Worm (Caenorhabditis elegans) whole organism, young adult: ENCODE results near the gene act-5.

Source experiments
- B0035.1 ChIP-seq: sonication (generic microtip); optimal IDR thresholded peaks from 2 replicates; lab custom pipeline; 2016; ENCODE audit warnings: missing genetic modification characterization, mild to moderate bottlenecking, missing compliant biosample characterization, missing genotype, missing genetic modification reagents
- F39B2.1 ChIP-seq: fragments of 200-800 bp; sonication (Bioruptor generic); IDR thresholded peaks from 2 replicates; pipeline ENCODE4 v1.3.6; 2022; ENCODE audit warnings: missing genetic modification reagents, missing genetic modification characterization, missing compliant biosample characterization
- F49E8.2 ChIP-seq: sonication (generic microtip); optimal IDR thresholded peaks from 3 replicates; lab custom pipeline; 2017; ENCODE audit warnings: missing genetic modification characterization, mild to moderate bottlenecking, missing compliant biosample characterization, antibody characterized with exemption, moderate library complexity; ENCODE audit not compliant: insufficient read depth
- F52B5.7 ChIP-seq: sonication (generic microtip); optimal IDR thresholded peaks from 2 replicates; lab custom pipeline; 2016; ENCODE audit warnings: mild to moderate bottlenecking, missing genetic modification characterization, missing compliant biosample characterization
- F57C9.4 ChIP-seq: sonication (generic microtip); optimal IDR thresholded peaks from 2 replicates; lab custom pipeline; 2017; ENCODE audit warnings: mild to moderate bottlenecking, missing genetic modification characterization, missing compliant biosample characterization
- K11D2.4 ChIP-seq: fragments of 200-800 bp; sonication (Bioruptor generic); IDR thresholded peaks from 2 replicates; pipeline ENCODE4 v1.3.6; 2022; ENCODE audit warnings: missing genetic modification reagents, missing genetic modification characterization, missing compliant biosample characterization
- aptf-2 ChIP-seq: fragments of 200-800 bp; sonication (Bioruptor generic); conservative IDR thresholded peaks from 2 replicates; pipeline ENCODE4 v1.3.6; 2022; ENCODE audit warnings: missing genetic modification reagents, missing genetic modification characterization, missing compliant biosample characterization
- bed-1 ChIP-seq: fragments of 200-800 bp; sonication (Bioruptor generic); IDR thresholded peaks from 2 replicates; pipeline ENCODE4 v1.3.6; 2022; ENCODE audit warnings: missing genetic modification reagents, missing genetic modification characterization, missing compliant biosample characterization
- ccch-3 ChIP-seq: fragments of 200-800 bp; sonication (Bioruptor generic); optimal IDR thresholded peaks from 2 replicates; lab custom pipeline; 2018; ENCODE audit warnings: mild to moderate bottlenecking, missing genetic modification characterization, missing compliant biosample characterization
- ceh-100 ChIP-seq: fragments of 200-800 bp; sonication (Bioruptor generic); IDR thresholded peaks from 2 replicates; pipeline ENCODE4 v1.3.6; 2022; ENCODE audit warnings: missing genetic modification reagents, missing genetic modification characterization, missing compliant biosample characterization
- dox-1 ChIP-seq: fragments of 200-800 bp; sonication (Bioruptor generic); IDR thresholded peaks from 2 replicates; pipeline ENCODE4 v1.3.6; 2022; ENCODE audit warnings: missing genetic modification reagents, missing genetic modification characterization, missing compliant biosample characterization
- dpff-1 ChIP-seq: sonication (generic microtip); optimal IDR thresholded peaks from 2 replicates; lab custom pipeline; 2017; ENCODE audit warnings: mild to moderate bottlenecking, missing genetic modification characterization, missing compliant biosample characterization
- egl-44 ChIP-seq: fragments of 200-800 bp; sonication (Bioruptor generic); IDR thresholded peaks from 2 replicates; pipeline ENCODE4 v1.3.6; 2022; ENCODE audit warnings: missing genetic modification reagents, missing genetic modification characterization, missing compliant biosample characterization
- egrh-3 ChIP-seq: fragments of 200-800 bp; sonication (Bioruptor generic); IDR thresholded peaks from 2 replicates; pipeline ENCODE4 v1.3.6; 2022; ENCODE audit warnings: missing genetic modification reagents, missing genetic modification characterization, missing compliant biosample characterization
- ets-4 ChIP-seq: fragments of 200-800 bp; sonication (Bioruptor generic); optimal IDR thresholded peaks from 2 replicates; lab custom pipeline; 2018; ENCODE audit warnings: mild to moderate bottlenecking, missing genetic modification characterization, missing compliant biosample characterization
- fkh-3 ChIP-seq: sonication (generic microtip); optimal IDR thresholded peaks from 2 replicates; lab custom pipeline; 2016; ENCODE audit warnings: mild to moderate bottlenecking, missing genetic modification characterization, missing compliant biosample characterization
- hmg-1.2 ChIP-seq: fragments of 200-800 bp; sonication (Bioruptor generic); IDR thresholded peaks from 2 replicates; pipeline ENCODE4 v1.3.6; 2022; ENCODE audit warnings: missing genetic modification reagents, missing genetic modification characterization, missing compliant biosample characterization
- hmg-20 ChIP-seq: fragments of 200-800 bp; sonication (Bioruptor generic); IDR thresholded peaks from 2 replicates; pipeline ENCODE4 v1.3.6; 2022; ENCODE audit warnings: missing genetic modification reagents, missing genetic modification characterization, missing compliant biosample characterization
- hsf-1 ChIP-seq: fragments of 200-800 bp; sonication (Bioruptor generic); IDR thresholded peaks from 2 replicates; pipeline ENCODE4 v1.3.6; 2022; ENCODE audit warnings: missing genetic modification reagents, missing genetic modification characterization, missing compliant biosample characterization
- let-526 ChIP-seq: fragments of 200-800 bp; sonication (Bioruptor generic); IDR thresholded peaks from 2 replicates; pipeline ENCODE4 v1.3.6; 2022; ENCODE audit warnings: missing genetic modification reagents, missing genetic modification characterization, missing compliant biosample characterization
- lin-40 ChIP-seq: sonication (generic microtip); optimal IDR thresholded peaks from 2 replicates; lab custom pipeline; 2016; ENCODE audit warnings: missing genetic modification characterization, mild to moderate bottlenecking, missing compliant biosample characterization, missing genotype, missing genetic modification reagents
- madf-10 ChIP-seq: sonication (generic microtip); optimal IDR thresholded peaks from 2 replicates; lab custom pipeline; 2016; ENCODE audit warnings: mild to moderate bottlenecking, missing genetic modification characterization, missing compliant biosample characterization
- mcd-1 ChIP-seq: fragments of 200-800 bp; sonication (Bioruptor generic); IDR thresholded peaks from 2 replicates; pipeline ENCODE4 v1.3.6; 2022; ENCODE audit warnings: missing genetic modification reagents, missing genetic modification characterization, missing compliant biosample characterization
- mxl-1 ChIP-seq: sonication (generic microtip); optimal IDR thresholded peaks from 2 replicates; lab custom pipeline; 2016; ENCODE audit warnings: missing genetic modification characterization, missing compliant biosample characterization
- nhr-27 ChIP-seq: fragments of 200-800 bp; sonication (Bioruptor generic); optimal IDR thresholded peaks from 2 replicates; lab custom pipeline; 2018; ENCODE audit warnings: mild to moderate bottlenecking, missing genetic modification characterization, moderate library complexity, missing compliant biosample characterization
- pha-4 ChIP-seq: fragments of 150-350 bp; sonication (generic microtip); optimal IDR thresholded peaks from 2 replicates; lab custom pipeline; 2014; ENCODE audit warnings: missing biosample characterization, missing genetic modification reagents, missing genetic modification characterization
- rec-8 ChIP-seq, 2 experiments: sonication (generic microtip); optimal IDR thresholded peaks; 2 replicates each; lab custom pipeline; 2016; ENCODE audit warnings: mild to moderate bottlenecking in 2 of 2, missing genetic modification characterization in 2 of 2, missing genetic modification reagents in 2 of 2, missing genotype in 2 of 2, missing biosample characterization in 1 of 2, missing compliant biosample characterization in 1 of 2, moderate library complexity in 1 of 2
- snpc-3.4 ChIP-seq: sonication (generic microtip); optimal IDR thresholded peaks from 2 replicates; lab custom pipeline; 2017; ENCODE audit warnings: missing genetic modification characterization, mild to moderate bottlenecking, missing compliant biosample characterization, antibody characterized with exemption, moderate library complexity, missing genotype, missing genetic modification reagents
- tbp1 ChIP-seq: fragments of 200-800 bp; sonication (Bioruptor generic); optimal IDR thresholded peaks from 2 replicates; lab custom pipeline; 2018; ENCODE audit warnings: mild to moderate bottlenecking, missing genetic modification characterization, missing compliant biosample characterization
- tbx-9 ChIP-seq: sonication (generic microtip); optimal IDR thresholded peaks from 2 replicates; lab custom pipeline; 2016; ENCODE audit warnings: borderline replicate concordance, missing genetic modification characterization, inconsistent platforms, missing compliant biosample characterization
- zfh-2 ChIP-seq: fragments of 200-800 bp; sonication (Bioruptor generic); conservative IDR thresholded peaks from 2 replicates; pipeline ENCODE4 v1.3.6; 2022; ENCODE audit warnings: missing genetic modification reagents, missing genetic modification characterization, missing compliant biosample characterization
- zim-3 ChIP-seq: sonication (generic microtip); optimal IDR thresholded peaks from 2 replicates; lab custom pipeline; 2017; ENCODE audit warnings: mild to moderate bottlenecking, missing genetic modification characterization, moderate library complexity, missing compliant biosample characterization
- ztf-18 ChIP-seq: sonication (generic microtip); optimal IDR thresholded peaks from 2 replicates; lab custom pipeline; 2016; ENCODE audit warnings: missing genotype, mild to moderate bottlenecking, missing genetic modification characterization, missing compliant biosample characterization
- ztf-28 ChIP-seq: fragments of 200-800 bp; sonication (Bioruptor generic); IDR thresholded peaks from 2 replicates; pipeline ENCODE4 v1.3.6; 2022; ENCODE audit warnings: missing genetic modification reagents, missing genetic modification characterization, missing compliant biosample characterization
- ztf-3 ChIP-seq: fragments of 200-800 bp; sonication (Bioruptor generic); optimal IDR thresholded peaks from 2 replicates; lab custom pipeline; 2018; ENCODE audit warnings: mild to moderate bottlenecking, missing genetic modification characterization, missing compliant biosample characterization

act-5 gene

ce11 chrIII:13654950-13655349, 49.1 kb upstream of the act-5 start:
- no peak for TF ChIP-seq pha-4 (tag; lab: Kevin White, UChicago)
- TF ChIP-seq zfh-2 (GFP tag; lab: Robert Waterston, UW), result peak; percentile 88
- TF ChIP-seq dpff-1 (tag; lab: Kevin White, UChicago), result no peak
- no peak for TF ChIP-seq ztf-18 (tag; lab: Kevin White, UChicago)
- TF ChIP-seq madf-10 (tag; lab: Kevin White, UChicago), result no peak
- no peak for TF ChIP-seq snpc-3.4 (tag; lab: Kevin White, UChicago)
- no peak for TF ChIP-seq B0035.1 (tag; lab: Kevin White, UChicago)
- no peak for TF ChIP-seq F39B2.1 (GFP tag; lab: Robert Waterston, UW)
- no peak for TF ChIP-seq nhr-27 (tag; lab: Kevin White, UChicago)
- TF ChIP-seq egl-44, result 0 out of 2 replicates have a peak, but pooled peaks have one; percentile 17
- TF ChIP-seq let-526, result no peak
- no peak for TF ChIP-seq hmg-20 (GFP tag; lab: Robert Waterston, UW)
- no peak for TF ChIP-seq hmg-1.2
- no peak for TF ChIP-seq ccch-3
- TF ChIP-seq lin-40 (tag; lab: Kevin White, UChicago), result no peak
- no peak for TF ChIP-seq K11D2.4 (GFP tag; lab: Robert Waterston, UW)
- no peak for TF ChIP-seq ztf-3 (GFP tag; lab: Kevin White, UChicago)
- no peak for TF ChIP-seq ets-4 (GFP tag; lab: Kevin White, UChicago)
- no peak for TF ChIP-seq fkh-3
- 0 out of 2 replicates have a peak, but pooled peaks have one; percentile 18 for TF ChIP-seq hsf-1 (GFP tag; lab: Robert Waterston, UW)
- TF ChIP-seq mcd-1 (GFP tag; lab: Robert Waterston, UW), result no peak
- TF ChIP-seq bed-1, result no peak
- peak; percentile 28; the same call in 1 of the 2 replicates for TF ChIP-seq egrh-3 (GFP tag; lab: Robert Waterston, UW)
- no peak for TF ChIP-seq rec-8 (tag; optimal IDR thresholded peaks at IDR 0.05; lab: Kevin White, UChicago)
- TF ChIP-seq tbp1 (GFP tag; lab: Kevin White, UChicago), result no peak

ce11 chrIII:13652708-13653107, 46.8 kb upstream of the act-5 start:
- no peak for TF ChIP-seq ceh-100 (GFP tag; lab: Robert Waterston, UW)
- no peak for TF ChIP-seq F57C9.4 (tag; lab: Kevin White, UChicago)
- no peak for TF ChIP-seq aptf-2
- TF ChIP-seq F52B5.7, result no peak
- peak; percentile 51 for TF ChIP-seq zfh-2 (GFP tag; lab: Robert Waterston, UW)
- TF ChIP-seq mcd-1 (GFP tag; lab: Robert Waterston, UW), result no peak
- no peak for TF ChIP-seq tbx-9 (tag; lab: Kevin White, UChicago)
- TF ChIP-seq egrh-3 (GFP tag; lab: Robert Waterston, UW), result peak; percentile 5; the same call in 1 of the 2 replicates
- TF ChIP-seq F49E8.2, result no peak
- no peak for TF ChIP-seq pha-4 (tag; lab: Kevin White, UChicago)
- no peak for TF ChIP-seq zim-3 (tag; lab: Kevin White, UChicago)
- no peak for TF ChIP-seq ztf-28 (GFP tag; lab: Robert Waterston, UW)
- TF ChIP-seq dox-1 (GFP tag; lab: Robert Waterston, UW), result 0 out of 2 replicates have a peak, but pooled peaks have one; percentile 6

- no peak for TF ChIP-seq mxl-1 (tag; lab: Kevin White, UChicago)
- TF ChIP-seq zfh-2 (GFP tag; lab: Robert Waterston, UW), result no peak
- TF ChIP-seq, all 124 proteins: peak for 0
These were observed 46.1 kb upstream of the act-5 start for ce11 chrIII:13652010-13652409.
